Fruit fly (Drosophila melanogaster): ENCODE measurements around the gene eIF4G1.
A peak's percentile ranks its signal among the peaks of the same experiment; 100 is the strongest.

eIF4G1 gene

dm6 chr4:930311-931198 is at the start of gene eIF4G1 (continued):
- TF ChIP-seq CG8290 (GFP tag; optimal IDR thresholded peaks at IDR 0.05), result peak; percentile 14
- TF ChIP-seq CG8290 (tag; optimal IDR thresholded peaks at IDR 0.05), result peak in 1 of 2 experiments; percentile 25
- TF ChIP-seq eve (GFP tag; optimal IDR thresholded peaks at IDR 0.05), result peak in 1 of 2 experiments; percentile 50
- TF ChIP-seq hb (GFP tag; IDR thresholded peaks at IDR 0.05; ENCODE audit: partially characterized antibody), result 0 out of 3 replicates have a peak, but pooled peaks have one; percentile 45
- TF ChIP-seq CG4617 (GFP tag; optimal IDR thresholded peaks at IDR 0.05; ENCODE audit: borderline replicate concordance), result peak; percentile 54
- no peak; the same call in 2 of the 3 replicates for TF ChIP-seq CG7357 (GFP tag; IDR thresholded peaks at IDR 0.05)
- TF ChIP-seq Dip2 (GFP tag; IDR thresholded peaks at IDR 0.05), result no peak
- TF ChIP-seq Bdp1 (GFP tag; optimal IDR thresholded peaks at IDR 0.05), result no peak
- peak; percentile 97 for TF ChIP-seq CG3995 (GFP tag; optimal IDR thresholded peaks at IDR 0.05)
- no peak; the same call in 2 of the 3 replicates for TF ChIP-seq CG6791 (GFP tag; IDR thresholded peaks at IDR 0.05; ENCODE audit: partially characterized antibody)
- no peak for TF ChIP-seq dysf (GFP tag; IDR thresholded peaks at IDR 0.05)
- peak; percentile 36 for TF ChIP-seq B-H2 (GFP tag; optimal IDR thresholded peaks at IDR 0.05)
- peak; percentile 55 for TF ChIP-seq CG12659 (GFP tag; optimal IDR thresholded peaks at IDR 0.05)
- TF ChIP-seq CG7786 (GFP tag; optimal IDR thresholded peaks at IDR 0.05), result no peak
- TF ChIP-seq gem (tag; optimal IDR thresholded peaks at IDR 0.05), result peak; percentile 3
- TF ChIP-seq YL-1 (GFP tag; optimal IDR thresholded peaks at IDR 0.05), result peak; percentile 24
- TF ChIP-seq Lhr (GFP tag; optimal IDR thresholded peaks at IDR 0.05), result peak; percentile 27
- TF ChIP-seq CG11723 (GFP tag; optimal IDR thresholded peaks at IDR 0.05), result peak; percentile 61
- TF ChIP-seq CG11560 (tag; IDR thresholded peaks at IDR 0.05), result no peak
- TF ChIP-seq CG9932 (GFP tag; IDR thresholded peaks at IDR 0.05), result no peak
- no peak for TF ChIP-seq cato (GFP tag; optimal IDR thresholded peaks at IDR 0.05; ENCODE audit: borderline replicate concordance)
- TF ChIP-seq Hsf (GFP tag; optimal IDR thresholded peaks at IDR 0.05), result no peak
- TF ChIP-seq CG6765 (GFP tag; optimal IDR thresholded peaks at IDR 0.05), result no peak
- peak; percentile 39 for TF ChIP-seq Ets97D (GFP tag; optimal IDR thresholded peaks at IDR 0.05)
- peak; percentile 58 for TF ChIP-seq Sry-δ (GFP tag; optimal IDR thresholded peaks at IDR 0.05)
- TF ChIP-seq CG2116 (GFP tag; optimal IDR thresholded peaks at IDR 0.05), result peak; percentile 98
- peak; percentile 38 for TF ChIP-seq Sry-β (GFP tag; optimal IDR thresholded peaks at IDR 0.05)
- peak; percentile 16 for TF ChIP-seq dmrt11E (tag; optimal IDR thresholded peaks at IDR 0.05)
- no peak for TF ChIP-seq CG6175 (GFP tag; IDR thresholded peaks at IDR 0.05)
- TF ChIP-seq MESR4 (GFP tag; optimal IDR thresholded peaks at IDR 0.05), result peak; percentile 93
- TF ChIP-seq nom (GFP tag; optimal IDR thresholded peaks at IDR 0.05), result no peak
- no peak for TF ChIP-seq amos (GFP tag; IDR thresholded peaks at IDR 0.05; ENCODE audit: partially characterized antibody)
- no peak for TF ChIP-seq pho (GFP tag; optimal IDR thresholded peaks at IDR 0.05)
- no peak for TF ChIP-seq HLH4C (GFP tag; IDR thresholded peaks at IDR 0.05; ENCODE audit: partially characterized antibody)
- no peak for TF ChIP-seq tio (GFP tag; optimal IDR thresholded peaks at IDR 0.05)
- TF ChIP-seq Atf6 (GFP tag; IDR thresholded peaks at IDR 0.05), result no peak
- TF ChIP-seq Fer1 (GFP tag; optimal IDR thresholded peaks at IDR 0.05), result no peak
- TF ChIP-seq CG17802 (tag; optimal IDR thresholded peaks at IDR 0.05), result peak; percentile 93
